Fruit fly (Drosophila melanogaster): Measurements from ENCODE around the gene CG33688.

DNA sequence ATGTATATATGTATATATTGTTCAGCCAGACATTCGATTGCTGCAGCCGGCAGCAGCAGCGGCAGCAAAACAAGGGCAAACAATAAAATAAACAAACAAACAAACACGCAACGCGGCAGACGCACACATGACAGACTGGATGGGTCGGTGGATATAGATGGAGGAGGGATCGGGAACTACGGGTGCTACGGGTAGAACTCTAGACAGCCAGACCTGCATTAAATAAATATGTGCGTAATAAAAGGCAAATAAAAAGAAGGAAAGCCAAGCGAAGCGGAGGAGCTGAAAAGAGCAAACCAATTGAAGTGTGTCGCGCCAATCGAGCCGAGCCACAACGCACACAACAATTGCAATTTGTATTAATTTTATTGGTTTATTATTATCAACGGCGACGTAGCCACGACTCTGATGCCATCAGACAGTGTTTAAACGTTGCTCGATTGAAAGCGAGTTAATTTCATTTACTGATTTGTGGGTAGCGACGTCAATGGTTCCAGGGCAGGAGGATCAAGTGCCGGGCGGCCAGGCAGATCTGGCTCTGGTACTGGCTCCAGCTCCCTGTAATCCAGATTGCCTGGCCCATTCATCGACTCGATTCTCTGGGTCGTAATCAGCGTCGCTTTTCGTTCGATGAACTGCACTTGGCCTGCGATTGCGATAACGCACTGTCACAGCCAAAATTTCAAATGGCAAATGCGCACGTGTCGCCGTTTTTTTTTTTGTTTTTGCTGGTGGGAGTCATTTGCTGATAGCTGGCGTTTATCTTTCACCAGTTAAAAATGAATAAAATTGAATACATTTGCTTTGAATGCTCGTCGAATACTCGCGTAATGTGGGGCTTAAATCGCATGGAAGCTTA is 4.9 kb upstream of the CG33688 start:
- TF ChIP-seq kah (GFP tag; optimal IDR thresholded peaks at IDR 0.05) (peak; percentile 14), sqz (GFP tag; optimal IDR thresholded peaks at IDR 0.05) (no peak), Xrp1 (GFP tag; IDR thresholded peaks at IDR 0.05) (no peak)

Data from whole organism, embryonic.